Fruit fly (Drosophila melanogaster): ENCODE data around the gene CG32264.

dm6 chr3L:3712914-3713313 lies 93.3 kb downstream of the CG32264 start:
- TF ChIP-seq pho (GFP tag; optimal IDR thresholded peaks at IDR 0.05) (no peak), pan (optimal IDR thresholded peaks at IDR 0.05) (no peak), pan (GFP tag; optimal IDR thresholded peaks at IDR 0.05 in 1 of 2, IDR thresholded peaks at IDR 0.05 in 1 of 2) (no peak), CG1792 (GFP tag; optimal IDR thresholded peaks at IDR 0.05) (no peak), CG16863 (GFP tag; optimal IDR thresholded peaks at IDR 0.05) (no peak), zen2 (GFP tag; IDR thresholded peaks at IDR 0.05; ENCODE audit: partially characterized antibody) (no peak), NK7.1 (GFP tag; optimal IDR thresholded peaks at IDR 0.05) (no peak), Usf (GFP tag; optimal IDR thresholded peaks at IDR 0.05) (no peak)
